Worm (Caenorhabditis elegans): ENCODE results near the gene repo-1.

The repo-1 gene

DNA sequence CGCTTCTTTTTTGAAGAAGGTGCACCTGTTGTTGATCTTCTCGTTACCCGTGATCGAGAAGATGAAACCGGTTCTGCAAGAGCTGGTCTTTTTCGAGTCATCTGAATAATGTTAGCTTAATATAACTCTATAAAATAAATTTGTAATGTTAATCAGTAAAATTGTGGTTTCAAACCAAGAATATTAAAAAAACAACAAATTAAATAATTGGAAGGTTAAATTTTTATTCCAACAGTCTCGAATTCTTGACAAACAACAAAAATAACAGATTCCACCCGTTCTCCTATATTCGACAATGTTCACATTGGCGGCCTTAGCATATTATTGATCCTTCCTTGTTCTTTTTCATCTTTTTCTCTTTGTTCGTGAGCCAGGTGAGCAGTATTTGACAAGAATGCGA is 7.8 kb downstream of the repo-1 start, which contains the start of gene mig-32:
Gene mig-32 (minus strand): TSS at position 101 of the 400 bp plus-strand sequence.
- no peak for TF ChIP-seq snu-23 (GFP tag; optimal IDR thresholded peaks at IDR 0.05)
- TF ChIP-seq C04F5.9 (tag; optimal IDR thresholded peaks at IDR 0.05) = no peak
- no peak for TF ChIP-seq sptf-1 (tag; optimal IDR thresholded peaks at IDR 0.05)
- no peak for TF ChIP-seq dpl-1 (GFP tag; optimal IDR thresholded peaks at IDR 0.05)
- TF ChIP-seq ceh-88 (GFP tag; IDR thresholded peaks at IDR 0.05) = no peak
- TF ChIP-seq lin-13 (GFP tag; optimal IDR thresholded peaks at IDR 0.05) = no peak
- no peak for TF ChIP-seq fkh-8 (tag; optimal IDR thresholded peaks at IDR 0.05)
- TF ChIP-seq fos-1 (tag; optimal IDR thresholded peaks at IDR 0.05) = no peak
- TF ChIP-seq lin-39 (tag; optimal IDR thresholded peaks at IDR 0.05) = no peak
- no peak for TF ChIP-seq nhr-76 (tag; optimal IDR thresholded peaks at IDR 0.05)
- no peak for TF ChIP-seq isw-1 (GFP tag; IDR thresholded peaks at IDR 0.05)

- TF ChIP-seq sup-37 (GFP tag; optimal IDR thresholded peaks at IDR 0.05) (no peak), ceh-63 (GFP tag; optimal IDR thresholded peaks at IDR 0.05) (no peak), lsy-2 (tag; optimal IDR thresholded peaks at IDR 0.05) (peak; percentile 21 to 77), jun-1 (tag; optimal IDR thresholded peaks at IDR 0.05) (no peak), ets-5 (GFP tag; IDR thresholded peaks at IDR 0.05) (no peak), aha-1 (tag; optimal IDR thresholded peaks at IDR 0.05) (no peak), sptf-1 (tag; optimal IDR thresholded peaks at IDR 0.05) (no peak), efl-1 (optimal IDR thresholded peaks at IDR 0.05) (peak in 1 of 2 experiments; percentile 6), efl-1 (GFP tag; optimal IDR thresholded peaks at IDR 0.05 in 1 of 2) (no peak), skn-1 (tag; optimal IDR thresholded peaks at IDR 0.05) (no peak), lin-14 (GFP tag; optimal IDR thresholded peaks at IDR 0.05) (no peak)
Measured at ce11 chrIV:12093384-12093783, 9.1 kb downstream of the repo-1 start, which contains the start of gene cpsf-4. cpsf-4 (minus strand) TSS chrIV:12093445.

DNA sequence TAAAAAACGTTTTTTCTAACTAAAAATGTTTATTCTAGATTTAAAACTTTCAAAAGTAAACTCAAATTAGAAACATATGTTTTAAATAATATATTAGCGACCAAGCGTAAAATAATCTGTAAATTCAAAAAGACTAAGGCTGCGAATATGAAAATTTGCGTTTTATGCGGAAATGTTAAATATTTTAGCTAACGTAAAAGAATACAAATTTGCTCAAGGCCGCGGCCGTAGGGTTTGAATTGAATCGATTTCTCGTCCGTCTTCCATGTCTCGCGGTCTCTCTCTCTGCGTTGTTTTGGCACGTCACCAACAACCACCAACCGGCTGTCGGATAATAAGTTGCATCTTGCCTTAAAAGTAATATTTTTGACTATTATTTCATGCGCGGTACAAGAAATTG is 9.5 kb downstream of the repo-1 start, which contains the start of gene F11A10.5:
Gene F11A10.5 (plus strand): TSS at position 301 of the 400 bp plus-strand sequence.
- no peak for TF ChIP-seq F16B12.6 (tag; optimal IDR thresholded peaks at IDR 0.05)
- no peak for TF ChIP-seq unc-30 (tag; optimal IDR thresholded peaks at IDR 0.05)
- TF ChIP-seq fos-1 (tag; optimal IDR thresholded peaks at IDR 0.05) = no peak
- peak in 1 of 3 experiments; percentile 14 for TF ChIP-seq dpl-1 (GFP tag; optimal IDR thresholded peaks at IDR 0.05)
- no peak for TF ChIP-seq hlh-17 (GFP tag; optimal IDR thresholded peaks at IDR 0.05; ENCODE audit: borderline replicate concordance)
- no peak for TF ChIP-seq nhr-47 (tag; optimal IDR thresholded peaks at IDR 0.05)
- TF ChIP-seq efl-1 (optimal IDR thresholded peaks at IDR 0.05) = peak in 1 of 2 experiments; percentile 2
- TF ChIP-seq efl-1 (GFP tag; optimal IDR thresholded peaks at IDR 0.05 in 1 of 2) = no peak
- TF ChIP-seq tbx-2 (tag; optimal IDR thresholded peaks at IDR 0.05) = no peak

DNA sequence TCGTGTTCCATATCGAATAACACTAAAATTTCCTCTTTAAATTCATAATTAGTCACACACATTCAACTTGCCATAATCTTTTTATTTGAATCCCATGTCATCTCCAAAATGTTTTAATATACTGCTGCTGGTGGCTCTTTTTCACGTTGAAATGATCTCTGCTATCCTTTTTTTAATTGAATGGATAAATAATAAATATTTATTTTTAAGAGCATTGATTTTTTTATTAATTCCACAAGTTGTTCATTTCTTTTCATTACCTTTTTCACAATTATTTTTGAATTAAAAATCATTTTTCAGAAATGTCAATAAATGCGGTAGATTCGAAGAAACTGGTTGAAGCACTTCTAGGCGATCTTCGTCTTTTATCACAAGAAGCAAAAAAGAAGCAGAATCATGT is 12.2 kb downstream of the repo-1 start, which contains the start of gene mon-2:
Gene mon-2 (plus strand): TSS at position 301 of the 400 bp plus-strand sequence.
- TF ChIP-seq zip-4 (GFP tag; optimal IDR thresholded peaks at IDR 0.05) = no peak
- TF ChIP-seq Y116A8C.19 (tag; optimal IDR thresholded peaks at IDR 0.05; ENCODE audit: borderline replicate concordance) = no peak
- no peak for TF ChIP-seq sup-37 (GFP tag; optimal IDR thresholded peaks at IDR 0.05)
- TF ChIP-seq lin-13 (GFP tag; optimal IDR thresholded peaks at IDR 0.05) = no peak
- TF ChIP-seq snpc-4 (tag; optimal IDR thresholded peaks at IDR 0.05) = no peak
- no peak for TF ChIP-seq ceh-63 (GFP tag; optimal IDR thresholded peaks at IDR 0.05)
- TF ChIP-seq unc-30 (tag; optimal IDR thresholded peaks at IDR 0.05) = no peak
- no peak for TF ChIP-seq irx-1 (tag; optimal IDR thresholded peaks at IDR 0.05)
- TF ChIP-seq ceh-82 (tag; optimal IDR thresholded peaks at IDR 0.05) = no peak
- no peak for TF ChIP-seq nhr-71 (tag; optimal IDR thresholded peaks at IDR 0.05)
- TF ChIP-seq pax-3 (tag; optimal IDR thresholded peaks at IDR 0.05) = no peak
- no peak for TF ChIP-seq swsn-7 (tag; optimal IDR thresholded peaks at IDR 0.05)
- TF ChIP-seq fkh-10 (GFP tag; optimal IDR thresholded peaks at IDR 0.05) = no peak
- no peak for TF ChIP-seq xbp-1 (tag; optimal IDR thresholded peaks at IDR 0.05)
- TF ChIP-seq hpl-2 (GFP tag; optimal IDR thresholded peaks at IDR 0.05) = no peak
- TF ChIP-seq egl-27 (tag; optimal IDR thresholded peaks at IDR 0.05) = no peak
- no peak for TF ChIP-seq dsc-1 (tag; optimal IDR thresholded peaks at IDR 0.05)
- TF ChIP-seq C16A3.4 (tag; optimal IDR thresholded peaks at IDR 0.05) = no peak
- TF ChIP-seq ceh-88 (GFP tag; IDR thresholded peaks at IDR 0.05) = no peak
- TF ChIP-seq tlp-1 (tag; optimal IDR thresholded peaks at IDR 0.05) = no peak
